Fruit fly (Drosophila melanogaster) whole organism, embryonic: Measurements from ENCODE around the gene CG7991.

Experiments
- Antp ChIP-seq: fragments of 200-800 bp; sonication (Bioruptor generic); optimal IDR thresholded peaks from 3 replicates; lab custom pipeline; 2016; ENCODE audit warnings: missing biosample characterization, missing genetic modification characterization
- Asciz ChIP-seq: fragments of 200-800 bp; sonication (Bioruptor generic); optimal IDR thresholded peaks from 2 replicates; lab custom pipeline; 2017; ENCODE audit warnings: missing biosample characterization, mild to moderate bottlenecking, missing genetic modification characterization, missing genetic modification reagents
- Atf-2 ChIP-seq: fragments of 200-800 bp; sonication (Bioruptor generic); optimal IDR thresholded peaks from 2 replicates; lab custom pipeline; 2016; ENCODE audit warnings: missing biosample characterization, missing genetic modification characterization
- B-H1 ChIP-seq: fragments of 200-800 bp; sonication (Bioruptor generic); IDR thresholded peaks from 3 replicates; pipeline ENCODE4 v1.3.6; 2022; ENCODE audit warnings: missing biosample characterization, missing genetic modification characterization
- BtbVII ChIP-seq: fragments of 200-800 bp; sonication (Bioruptor generic); optimal IDR thresholded peaks from 3 replicates; lab custom pipeline; 2017; ENCODE audit warnings: missing biosample characterization, mild to moderate bottlenecking, missing genetic modification characterization
- CG10267 ChIP-seq: fragments of 200-800 bp; sonication (Bioruptor generic); optimal IDR thresholded peaks from 2 replicates; lab custom pipeline; 2018; ENCODE audit warnings: missing biosample characterization, mild to moderate bottlenecking, missing genetic modification characterization, moderate library complexity
- CG10543 ChIP-seq: fragments of 200-800 bp; sonication (Bioruptor generic); optimal IDR thresholded peaks from 3 replicates; lab custom pipeline; 2017; ENCODE audit warnings: missing biosample characterization, mild to moderate bottlenecking, missing genetic modification characterization, moderate library complexity
- CG11085 ChIP-seq: fragments of 200-800 bp; sonication (Bioruptor generic); IDR thresholded peaks from 2 replicates; pipeline ENCODE4 v1.3.6; 2022; ENCODE audit warnings: missing biosample characterization, missing genetic modification characterization
- CG11695 ChIP-seq: fragments of 200-800 bp; sonication (Bioruptor generic); IDR thresholded peaks from 3 replicates; pipeline ENCODE4 v1.3.6; 2022; ENCODE audit warnings: missing biosample characterization, missing genetic modification characterization
- CG12659 ChIP-seq: fragments of 200-800 bp; sonication (Bioruptor generic); optimal IDR thresholded peaks from 3 replicates; lab custom pipeline; 2017; ENCODE audit warnings: mild to moderate bottlenecking, missing biosample characterization, missing genetic modification reagents, missing genetic modification characterization
- CG14441 ChIP-seq: fragments of 200-800 bp; sonication (Bioruptor generic); IDR thresholded peaks from 2 replicates; pipeline ENCODE4 v1.3.6; 2022; ENCODE audit warnings: missing biosample characterization, missing genetic modification characterization
- CG16815 ChIP-seq: fragments of 200-800 bp; sonication (Bioruptor generic); optimal IDR thresholded peaks from 3 replicates; lab custom pipeline; 2017; ENCODE audit warnings: missing biosample characterization, mild to moderate bottlenecking, missing genetic modification characterization
- CG30403 ChIP-seq: fragments of 200-800 bp; sonication (Bioruptor generic); optimal IDR thresholded peaks from 3 replicates; lab custom pipeline; 2016; ENCODE audit warnings: missing biosample characterization, missing genetic modification characterization
- CG31365 ChIP-seq: fragments of 200-800 bp; sonication (Bioruptor generic); optimal IDR thresholded peaks from 2 replicates; lab custom pipeline; 2018; ENCODE audit warnings: missing biosample characterization, mild to moderate bottlenecking, missing genetic modification characterization
- CG32767 ChIP-seq: fragments of 200-800 bp; sonication (Bioruptor generic); IDR thresholded peaks from 2 replicates; pipeline ENCODE4 v1.3.6; 2022; ENCODE audit warnings: missing biosample characterization, missing genetic modification characterization
- CG3995 ChIP-seq: fragments of 200-800 bp; sonication (Bioruptor generic); optimal IDR thresholded peaks from 3 replicates; lab custom pipeline; 2016; ENCODE audit warnings: missing biosample characterization, missing genetic modification characterization
- CG7357 ChIP-seq: fragments of 200-800 bp; sonication (Bioruptor generic); IDR thresholded peaks from 3 replicates; pipeline ENCODE4 v1.3.6; 2022; ENCODE audit warnings: missing biosample characterization, missing genetic modification characterization
- CG8765 ChIP-seq: fragments of 200-800 bp; sonication (Bioruptor generic); IDR thresholded peaks from 2 replicates; pipeline ENCODE4 v1.3.6; 2022; ENCODE audit warnings: missing biosample characterization, missing genetic modification characterization
- CG9876 ChIP-seq: fragments of 200-800 bp; sonication (Bioruptor generic); optimal IDR thresholded peaks from 2 replicates; lab custom pipeline; 2016; ENCODE audit warnings: missing biosample characterization, missing genetic modification characterization
- CTCF ChIP-seq: fragments of 200-800 bp; sonication (Bioruptor generic); optimal IDR thresholded peaks from 2 replicates; lab custom pipeline; 2017; ENCODE audit warnings: missing biosample characterization, mild to moderate bottlenecking, missing genetic modification characterization, moderate library complexity
- Chrac-16 ChIP-seq: fragments of 200-800 bp; sonication (Bioruptor generic); optimal IDR thresholded peaks from 3 replicates; lab custom pipeline; 2016; ENCODE audit warnings: missing biosample characterization, missing genetic modification characterization
- Fer2 ChIP-seq: fragments of 200-800 bp; sonication (Bioruptor generic); optimal IDR thresholded peaks from 2 replicates; lab custom pipeline; 2018; ENCODE audit warnings: missing biosample characterization, mild to moderate bottlenecking, missing genetic modification characterization, moderate library complexity
- GATAe ChIP-seq: fragments of 200-800 bp; sonication (Bioruptor generic); conservative IDR thresholded peaks from 2 replicates; pipeline ENCODE4 v1.3.6; 2022; ENCODE audit warnings: missing biosample characterization, missing genetic modification characterization
- Hey ChIP-seq: fragments of 200-800 bp; sonication (Bioruptor generic); optimal IDR thresholded peaks from 3 replicates; lab custom pipeline; 2018; ENCODE audit warnings: missing biosample characterization, mild to moderate bottlenecking, missing genetic modification characterization
- Hsf ChIP-seq: fragments of 200-800 bp; sonication (Bioruptor generic); optimal IDR thresholded peaks from 3 replicates; lab custom pipeline; 2016; ENCODE audit warnings: missing biosample characterization, missing genetic modification characterization
- Lpt ChIP-seq: fragments of >200 bp; optimal IDR thresholded peaks from 2 replicates; lab custom pipeline; 2018; ENCODE audit warnings: missing biosample characterization, missing genetic modification characterization
- Mes4 ChIP-seq: fragments of 200-800 bp; sonication (Bioruptor generic); optimal IDR thresholded peaks from 2 replicates; lab custom pipeline; 2016; ENCODE audit warnings: missing biosample characterization, missing genetic modification characterization
- Mrtf ChIP-seq: fragments of 200-800 bp; sonication (Bioruptor generic); IDR thresholded peaks from 3 replicates; pipeline ENCODE4 v1.3.6; 2022; ENCODE audit warnings: missing biosample characterization, missing genetic modification characterization
- Sin3A ChIP-seq: fragments of >200 bp; optimal IDR thresholded peaks from 2 replicates; lab custom pipeline; 2018
- ap ChIP-seq: fragments of 200-800 bp; sonication (Bioruptor generic); IDR thresholded peaks from 2 replicates; pipeline ENCODE4 v1.3.6; 2022; ENCODE audit warnings: missing biosample characterization, missing genetic modification characterization
- bab2 ChIP-seq: fragments of 200-800 bp; sonication (Bioruptor generic); optimal IDR thresholded peaks from 2 replicates; lab custom pipeline; 2016; ENCODE audit warnings: missing biosample characterization, missing genetic modification characterization
- bsh ChIP-seq, 2 experiments: fragments of 200-800 bp; sonication (Bioruptor generic); optimal IDR thresholded peaks; 2 replicates each; lab custom pipeline; 2017 to 2018; ENCODE audit warnings: mild to moderate bottlenecking in 2 of 2, missing biosample characterization in 2 of 2, missing genetic modification characterization in 2 of 2, moderate library complexity in 1 of 2
- btn ChIP-seq: fragments of 200-800 bp; sonication (Bioruptor generic); optimal IDR thresholded peaks from 2 replicates; lab custom pipeline; 2016; ENCODE audit warnings: missing biosample characterization, missing genetic modification characterization
- dan ChIP-seq: fragments of 200-800 bp; sonication (Bioruptor generic); IDR thresholded peaks from 2 replicates; pipeline ENCODE4 v1.3.6; 2022; ENCODE audit warnings: missing biosample characterization, missing genetic modification characterization
- esg ChIP-seq: fragments of 200-800 bp; sonication (Bioruptor generic); conservative IDR thresholded peaks from 2 replicates; pipeline ENCODE4 v1.3.6; 2022; ENCODE audit warnings: missing biosample characterization, missing genetic modification characterization
- fu2 ChIP-seq: fragments of 200-800 bp; sonication (Bioruptor generic); optimal IDR thresholded peaks from 2 replicates; lab custom pipeline; 2016; ENCODE audit warnings: missing biosample characterization, missing genetic modification characterization
- gcm ChIP-seq: fragments of 200-800 bp; sonication (Bioruptor generic); optimal IDR thresholded peaks from 2 replicates; lab custom pipeline; 2019; ENCODE audit warnings: missing biosample characterization, mild to moderate bottlenecking, missing genetic modification characterization, moderate library complexity
- hbn ChIP-seq: fragments of 200-800 bp; sonication (Bioruptor generic); IDR thresholded peaks from 2 replicates; pipeline ENCODE4 v1.3.6; 2022; ENCODE audit warnings: missing biosample characterization, missing genetic modification characterization; ENCODE audit not compliant: partially characterized antibody
- insv ChIP-seq, 2 experiments: fragments of 200-800 bp; sonication (Bioruptor generic); optimal IDR thresholded peaks; 3 replicates each; lab custom pipeline; 2016 to 2018; ENCODE audit warnings: missing biosample characterization in 2 of 2, missing genetic modification characterization in 2 of 2
- ken ChIP-seq: fragments of 200-800 bp; sonication (Bioruptor generic); IDR thresholded peaks from 3 replicates; pipeline ENCODE4 v1.3.6; 2022; ENCODE audit warnings: missing biosample characterization, missing genetic modification characterization
- lmd ChIP-seq: fragments of 200-800 bp; sonication (Bioruptor generic); IDR thresholded peaks from 2 replicates; pipeline ENCODE4 v1.3.6; 2022; ENCODE audit warnings: missing biosample characterization, missing genetic modification characterization
- maf-S ChIP-seq: fragments of 200-800 bp; sonication (Bioruptor generic); optimal IDR thresholded peaks from 2 replicates; lab custom pipeline; 2016; ENCODE audit warnings: missing biosample characterization, missing genetic modification characterization
- mirr ChIP-seq: fragments of 200-800 bp; sonication (Bioruptor generic); optimal IDR thresholded peaks from 3 replicates; lab custom pipeline; 2018; ENCODE audit warnings: missing biosample characterization, mild to moderate bottlenecking, missing genetic modification characterization
- pnt ChIP-seq: fragments of 200-800 bp; sonication (Bioruptor generic); optimal IDR thresholded peaks from 3 replicates; lab custom pipeline; 2016; ENCODE audit warnings: missing biosample characterization, missing genetic modification characterization
- ranshi ChIP-seq: fragments of 200-800 bp; sonication (Bioruptor generic); IDR thresholded peaks from 2 replicates; pipeline ENCODE4 v1.3.6; 2022; ENCODE audit warnings: missing biosample characterization, missing genetic modification characterization
- row ChIP-seq: fragments of 200-800 bp; sonication (Bioruptor generic); IDR thresholded peaks from 3 replicates; pipeline ENCODE4 v1.3.6; 2022; ENCODE audit warnings: missing biosample characterization, missing genetic modification characterization
- sima ChIP-seq: fragments of 200-800 bp; sonication (Bioruptor generic); optimal IDR thresholded peaks from 2 replicates; lab custom pipeline; 2016; ENCODE audit warnings: missing biosample characterization, missing genetic modification characterization
- so ChIP-seq: fragments of 200-800 bp; sonication (Bioruptor generic); IDR thresholded peaks from 3 replicates; pipeline ENCODE4 v1.3.6; 2022; ENCODE audit warnings: missing biosample characterization, missing genetic modification characterization
- sob ChIP-seq: fragments of 200-800 bp; sonication (Bioruptor generic); IDR thresholded peaks from 2 replicates; pipeline ENCODE4 v1.3.6; 2022; ENCODE audit warnings: missing biosample characterization, missing genetic modification characterization
- stwl ChIP-seq: fragments of 200-800 bp; sonication (Bioruptor generic); optimal IDR thresholded peaks from 3 replicates; lab custom pipeline; 2018; ENCODE audit warnings: missing biosample characterization, mild to moderate bottlenecking, missing genetic modification characterization, moderate library complexity
- trem ChIP-seq: fragments of 200-800 bp; optimal IDR thresholded peaks from 3 replicates; lab custom pipeline; 2019; ENCODE audit warnings: missing biosample characterization, mild to moderate bottlenecking, missing genetic modification characterization, moderate library complexity
- zen ChIP-seq: fragments of 200-800 bp; sonication (Bioruptor generic); optimal IDR thresholded peaks from 3 replicates; lab custom pipeline; 2018; ENCODE audit warnings: missing biosample characterization, mild to moderate bottlenecking, missing genetic modification characterization, moderate library complexity
- zfh2 ChIP-seq: fragments of 200-800 bp; sonication (Bioruptor generic); optimal IDR thresholded peaks from 2 replicates; lab custom pipeline; 2016; ENCODE audit warnings: missing biosample characterization, missing genetic modification characterization

CG7991 gene

DNA sequence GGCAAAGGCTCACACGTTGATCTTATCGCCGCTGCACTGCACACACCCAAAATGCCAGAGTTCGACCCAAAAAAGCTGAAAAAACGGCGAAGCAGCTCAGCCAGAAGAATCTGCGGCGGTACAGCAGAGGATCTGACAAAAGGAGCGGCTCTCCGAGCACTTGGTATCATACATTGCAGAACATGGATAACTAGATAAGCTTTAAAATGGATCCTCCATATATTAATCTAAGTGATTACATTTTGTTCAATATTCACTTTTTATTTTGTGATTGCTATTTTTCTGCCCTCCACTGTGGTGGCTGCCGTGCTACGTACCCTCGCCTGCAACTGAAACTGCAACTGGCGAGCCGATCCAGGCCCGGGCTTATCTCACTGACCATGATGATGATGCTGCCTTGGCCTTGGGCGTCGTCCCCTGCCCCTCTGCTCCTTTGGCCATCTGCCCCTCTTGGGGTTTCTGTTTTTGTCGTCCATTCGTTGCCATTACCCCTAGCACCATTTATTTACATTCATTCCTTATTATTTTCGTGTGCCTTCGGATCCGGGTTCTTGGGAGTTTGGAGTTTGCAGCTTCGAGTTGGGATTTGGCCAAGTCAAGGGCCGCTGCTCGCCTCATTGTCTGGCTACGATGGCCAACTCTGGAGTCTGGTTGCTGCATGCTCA, 17.7 kb downstream of the CG7991 start (continued):
- TF ChIP-seq btn (GFP tag; lab: Kevin White, UChicago) (no peak), CG11695 (GFP tag; lab: Robert Waterston, UW) (0 out of 3 replicates have a peak, but pooled peaks have one; percentile 23), BtbVII (no peak), Hey (no peak), Mrtf (GFP tag; lab: Robert Waterston, UW) (no peak), CG11085 (GFP tag; lab: Robert Waterston, UW) (no peak), ranshi (GFP tag; lab: Robert Waterston, UW) (no peak), Sin3A (lab: Kevin White, UChicago) (no peak), fu2 (no peak), esg (GFP tag; lab: Robert Waterston, UW) (peak; percentile 26; the same call in 1 of the 2 replicates), CTCF (GFP tag; lab: Kevin White, UChicago) (no peak), lmd (GFP tag; lab: Robert Waterston, UW) (peak; percentile 39; the same call in 1 of the 2 replicates), insv (GFP tag; optimal IDR thresholded peaks at IDR 0.05; lab: Kevin White, UChicago) (no peak), ap (GFP tag; lab: Robert Waterston, UW) (no peak), bsh (GFP tag; optimal IDR thresholded peaks at IDR 0.05; lab: Kevin White, UChicago) (peak in 1 of 2 experiments; percentile 80), Atf-2 (no peak), trem (no peak), Mes4 (no peak), B-H1 (no peak), CG10267 (tag; lab: Kevin White, UChicago) (no peak), CG3995 (GFP tag; lab: Kevin White, UChicago) (no peak), CG8765 (GFP tag; lab: Robert Waterston, UW) (peak; percentile 25; the same call in 1 of the 2 replicates), Asciz (GFP tag; lab: Kevin White, UChicago) (no peak), CG31365 (tag; lab: Kevin White, UChicago) (no peak), CG14441 (GFP tag; lab: Robert Waterston, UW) (peak; percentile 35; the same call in 1 of the 2 replicates), pnt (GFP tag; lab: Kevin White, UChicago) (no peak), CG9876 (GFP tag; lab: Kevin White, UChicago) (no peak), sima (GFP tag; lab: Kevin White, UChicago) (no peak), zen (tag; lab: Kevin White, UChicago) (no peak), zfh2 (no peak), Fer2 (no peak), so (no peak), CG10543 (no peak), Chrac-16 (no peak), CG7357 (no peak), Lpt (no peak), row (GFP tag; lab: Robert Waterston, UW) (peak; percentile 43; the same call in 1 of the 3 replicates), Hsf (GFP tag; lab: Kevin White, UChicago) (no peak), CG16815 (no peak)
- TF ChIP-seq, all 482 proteins: peak for 43

DNA sequence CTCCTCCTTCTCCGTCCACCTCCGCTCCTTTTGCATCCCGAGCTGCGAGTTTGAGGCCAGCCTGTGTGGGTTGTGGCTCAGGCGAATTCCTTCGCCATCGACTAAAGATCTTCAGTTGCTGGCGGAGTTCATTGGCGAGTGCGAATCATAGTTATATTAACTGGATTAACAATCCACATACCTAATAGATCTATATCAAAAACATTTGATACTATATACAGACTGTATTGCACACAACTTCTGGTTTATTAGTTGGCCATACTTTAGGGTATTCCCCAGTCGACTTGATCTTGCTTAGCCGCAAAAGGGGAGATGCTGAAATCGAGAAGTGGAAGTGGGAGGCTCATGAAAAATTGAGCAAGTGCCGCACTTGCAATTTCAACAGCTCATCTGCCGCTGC, 18.4 kb downstream of the CG7991 start:
- TF ChIP-seq dan (GFP tag; lab: Robert Waterston, UW): no peak
- no peak for TF ChIP-seq CG30403 (GFP tag; lab: Kevin White, UChicago)

DNA sequence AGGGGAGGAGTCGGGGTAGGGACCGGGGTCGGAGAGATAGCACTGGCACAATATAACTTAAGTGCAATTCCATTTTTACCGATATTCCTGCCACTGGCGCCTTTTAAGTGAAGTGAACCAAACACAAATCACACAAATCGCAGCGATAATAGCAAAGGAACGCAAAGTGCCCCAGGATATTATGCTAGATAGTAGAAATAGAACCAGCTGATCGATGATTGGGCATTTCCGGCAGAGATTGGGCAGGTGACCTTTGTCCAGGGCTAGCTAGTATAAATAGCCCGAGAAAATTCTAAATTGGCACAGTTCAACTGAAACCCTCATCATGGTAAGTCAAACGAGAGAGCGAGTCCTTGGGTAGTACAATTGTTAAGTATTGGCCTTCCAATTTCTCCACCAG, 19.8 kb downstream of the CG7991 start, which contains the start of gene CG12011:
TSS of gene CG12011 (plus strand) at position 301 of the 400 bp plus-strand sequence.
- no peak for TF ChIP-seq GATAe (GFP tag; lab: Robert Waterston, UW)
- no peak for TF ChIP-seq maf-S
- no peak for TF ChIP-seq Antp (GFP tag; lab: Kevin White, UChicago)
- TF ChIP-seq CG8765 (GFP tag; lab: Robert Waterston, UW): no peak
- no peak for TF ChIP-seq gcm (GFP tag; lab: Kevin White, UChicago)
- no peak for TF ChIP-seq bab2 (GFP tag; lab: Kevin White, UChicago)
- no peak for TF ChIP-seq stwl (tag; lab: Kevin White, UChicago)
- TF ChIP-seq hbn (GFP tag; lab: Robert Waterston, UW): no peak
- no peak for TF ChIP-seq Atf-2
- no peak for TF ChIP-seq sob (GFP tag; lab: Robert Waterston, UW)
- no peak for TF ChIP-seq ken (GFP tag; lab: Robert Waterston, UW)
- TF ChIP-seq mirr: no peak
- TF ChIP-seq CG32767: no peak
- TF ChIP-seq CG12659: no peak
